Worm (Caenorhabditis elegans): ENCODE results near the gene unc-83.

- no peak for TF ChIP-seq T26A5.8 (tag; optimal IDR thresholded peaks at IDR 0.05)
- TF ChIP-seq pha-4 (tag; optimal IDR thresholded peaks at IDR 0.05), result no peak
- no peak for TF ChIP-seq Y56A3A.18 (GFP tag; IDR thresholded peaks at IDR 0.05)
- TF ChIP-seq nfya-2 (GFP tag; IDR thresholded peaks at IDR 0.05), result no peak
- no peak for TF ChIP-seq ama-1 (optimal IDR thresholded peaks at IDR 0.05)
- TF ChIP-seq ama-1 (GFP tag; optimal IDR thresholded peaks at IDR 0.05), result no peak
- TF ChIP-seq F39B2.1 (GFP tag; IDR thresholded peaks at IDR 0.05), result no peak
- TF ChIP-seq nfya-1 (tag; optimal IDR thresholded peaks at IDR 0.05; ENCODE audit: borderline replicate concordance, insufficient read depth), result no peak
- TF ChIP-seq atf-7 (tag; optimal IDR thresholded peaks at IDR 0.05), result no peak
- no peak for TF ChIP-seq nhr-179 (tag; optimal IDR thresholded peaks at IDR 0.05)
- TF ChIP-seq egl-44 (GFP tag; IDR thresholded peaks at IDR 0.05), result no peak
- TF ChIP-seq ceh-27 (GFP tag; optimal IDR thresholded peaks at IDR 0.05), result no peak
Measured at ce11 chrV:6513356-6513755, 48.5 kb downstream of the unc-83 start.

Measured in whole organism, young adult.